Worm (Caenorhabditis elegans) whole organism, early embryonic: Measurements from ENCODE around the gene T21D12.14.

Experiments used
- B0310.2 ChIP-seq: sonication (generic microtip); optimal IDR thresholded peaks from 2 replicates; lab custom pipeline; 2016; ENCODE audit warnings: mild to moderate bottlenecking, missing genetic modification characterization, missing compliant biosample characterization
- F13C5.2 ChIP-seq: sonication (generic microtip); optimal IDR thresholded peaks from 2 replicates; lab custom pipeline; 2017; ENCODE audit warnings: mild to moderate bottlenecking, missing genetic modification characterization, inconsistent platforms, missing compliant biosample characterization
- ets-7 ChIP-seq: sonication (generic microtip); optimal IDR thresholded peaks from 2 replicates; lab custom pipeline; 2016; ENCODE audit warnings: missing genotype, missing genetic modification characterization, missing compliant biosample characterization
- flt-1 ChIP-seq: fragments of 200-800 bp; sonication (Bioruptor generic); IDR thresholded peaks from 2 replicates; pipeline ENCODE4 v1.3.6; 2022; ENCODE audit warnings: missing genetic modification characterization, missing compliant biosample characterization
- hmbx-1 ChIP-seq: sonication (generic microtip); optimal IDR thresholded peaks from 2 replicates; lab custom pipeline; 2016; ENCODE audit warnings: mild to moderate bottlenecking, missing genetic modification characterization, missing compliant biosample characterization
- pes-1 ChIP-seq: fragments of 200-800 bp; sonication (Bioruptor generic); IDR thresholded peaks from 2 replicates; pipeline ENCODE4 v1.3.6; 2022; ENCODE audit warnings: missing genetic modification reagents, missing genetic modification characterization, missing compliant biosample characterization
- scrt-1 ChIP-seq: fragments of 200-800 bp; sonication (Bioruptor generic); IDR thresholded peaks from 2 replicates; pipeline ENCODE4 v1.3.6; 2022; ENCODE audit warnings: missing genetic modification characterization, missing compliant biosample characterization
- sea-1 ChIP-seq: fragments of 200-800 bp; sonication (Bioruptor generic); conservative IDR thresholded peaks from 2 replicates; pipeline ENCODE4 v1.3.6; 2022; ENCODE audit warnings: missing genetic modification characterization, missing compliant biosample characterization
- tbx-11 ChIP-seq: fragments of 200-800 bp; sonication (Bioruptor generic); IDR thresholded peaks from 2 replicates; pipeline ENCODE4 v1.3.6; 2022; ENCODE audit warnings: missing genetic modification characterization, missing compliant biosample characterization

- TF ChIP-seq F13C5.2 (tag; lab: Kevin White, UChicago) (no peak), scrt-1 (GFP tag; lab: Robert Waterston, UW) (no peak), pes-1 (GFP tag; lab: Robert Waterston, UW) (no peak), sea-1 (GFP tag; lab: Robert Waterston, UW) (no peak), B0310.2 (tag; lab: Kevin White, UChicago) (no peak), hmbx-1 (no peak), flt-1 (GFP tag; lab: Robert Waterston, UW) (no peak), ets-7 (tag; lab: Kevin White, UChicago) (no peak), tbx-11 (no peak)
Measured at ce11 chrIV:295734-296201, 7.8 kb upstream of the T21D12.14 start.
